Worm (Caenorhabditis elegans) whole organism, L4 larva: ENCODE measurements around the gene C04B4.6.
A peak's percentile ranks its signal among the peaks of the same experiment; 100 is the strongest.

Experiments used
- F37D6.2 ChIP-seq: sonication (generic microtip); optimal IDR thresholded peaks from 2 replicates; lab custom pipeline; 2016; ENCODE audit warnings: mild to moderate bottlenecking, missing genetic modification characterization, missing compliant biosample characterization
- aly-2 ChIP-seq: sonication (generic microtip); optimal IDR thresholded peaks from 2 replicates; lab custom pipeline; 2018; ENCODE audit warnings: missing biosample characterization, missing genetic modification characterization
- ama-1 ChIP-seq: fragments of 150-350 bp; optimal IDR thresholded peaks from 2 replicates; lab custom pipeline; 2014; ENCODE audit warnings: inconsistent platforms, mixed read lengths
- dmd-9 ChIP-seq: fragments of 200-800 bp; sonication (Bioruptor generic); IDR thresholded peaks from 2 replicates; pipeline ENCODE4 v1.3.6; 2022; ENCODE audit warnings: missing genetic modification reagents, missing genetic modification characterization, missing compliant biosample characterization
- dpl-1 ChIP-seq: fragments of 150-350 bp; optimal IDR thresholded peaks from 2 replicates; lab custom pipeline; 2014; ENCODE audit warnings: missing biosample characterization, missing genetic modification reagents, missing genetic modification characterization
- dve-1 ChIP-seq: sonication (generic microtip); optimal IDR thresholded peaks from 2 replicates; lab custom pipeline; 2017; ENCODE audit warnings: antibody characterized with exemption, mild to moderate bottlenecking, missing genetic modification characterization, missing compliant biosample characterization; ENCODE audit not compliant: insufficient read depth
- hif-1 ChIP-seq, 2 experiments: sonication (generic microtip); optimal IDR thresholded peaks; 2 replicates each; lab custom pipeline; 2016 to 2017; ENCODE audit warnings: missing compliant biosample characterization in 2 of 2, missing genetic modification characterization in 2 of 2, missing genetic modification reagents in 2 of 2, missing genotype in 2 of 2, mild to moderate bottlenecking in 1 of 2
- lir-3 ChIP-seq: sonication (generic microtip); optimal IDR thresholded peaks from 2 replicates; lab custom pipeline; 2016; ENCODE audit warnings: mild to moderate bottlenecking, missing genetic modification characterization, missing compliant biosample characterization
- nhr-237 ChIP-seq: sonication (generic microtip); optimal IDR thresholded peaks from 2 replicates; lab custom pipeline; 2017; ENCODE audit warnings: missing biosample characterization, missing genetic modification characterization
- nhr-25 ChIP-seq: sonication (generic microtip); optimal IDR thresholded peaks from 2 replicates; lab custom pipeline; 2017; ENCODE audit warnings: missing genetic modification characterization, mild to moderate bottlenecking, missing compliant biosample characterization, antibody characterized with exemption, moderate library complexity, borderline replicate concordance; ENCODE audit not compliant: insufficient read depth
- tag-97 ChIP-seq: fragments of 200-800 bp; sonication (Bioruptor generic); IDR thresholded peaks from 2 replicates; pipeline ENCODE4 v1.3.6; 2022; ENCODE audit warnings: missing genetic modification characterization, missing compliant biosample characterization

- TF ChIP-seq dmd-9 (GFP tag; lab: Robert Waterston, UW) (no peak), tag-97 (GFP tag; lab: Robert Waterston, UW) (no peak), hif-1 (tag; optimal IDR thresholded peaks at IDR 0.05; lab: Kevin White, UChicago) (no peak), dpl-1 (GFP tag; lab: Kevin White, UChicago) (no peak), aly-2 (tag; lab: Kevin White, UChicago) (no peak), nhr-25 (no peak), F37D6.2 (tag; lab: Kevin White, UChicago) (no peak), dve-1 (peak; percentile 5), lir-3 (tag; lab: Kevin White, UChicago) (no peak), nhr-237 (tag; lab: Kevin White, UChicago) (no peak), ama-1 (no peak)
These were observed 34.0 kb downstream of the C04B4.6 start, which contains the start of gene cest-3 for ce11 chrX:12241457-12241856.
